Worm (Caenorhabditis elegans): ENCODE data around the gene cec-7.

cec-7 gene

ce11 chrIII:12904987-12905541, 27.7 kb upstream of the cec-7 start, which contains the start of gene cox-5A (continued):
- TF ChIP-seq lag-1 (GFP tag; IDR thresholded peaks at IDR 0.05) (peak; percentile 76; the same call in 1 of the 2 replicates), F57C9.4 (tag; optimal IDR thresholded peaks at IDR 0.05) (peak; percentile 93), attf-5 (GFP tag; optimal IDR thresholded peaks at IDR 0.05) (peak; percentile 99), T26A5.8 (tag; optimal IDR thresholded peaks at IDR 0.05) (peak; percentile 71), ceh-100 (GFP tag; IDR thresholded peaks at IDR 0.05) (peak; percentile 92), K11D2.4 (GFP tag; IDR thresholded peaks at IDR 0.05) (peak; percentile 98), C06A6.2 (GFP tag; conservative IDR thresholded peaks at IDR 0.05) (peak; percentile 97), repo-1 (tag; optimal IDR thresholded peaks at IDR 0.05) (peak; percentile 99), let-526 (GFP tag; IDR thresholded peaks at IDR 0.05) (peak; percentile 96)

- TF ChIP-seq F52B5.7 (tag; optimal IDR thresholded peaks at IDR 0.05) (no peak), snpc-1.1 (tag; optimal IDR thresholded peaks at IDR 0.05; ENCODE audit: insufficient read depth) (no peak), hlh-12 (tag; optimal IDR thresholded peaks at IDR 0.05) (no peak), F49E8.2 (tag; optimal IDR thresholded peaks at IDR 0.05; ENCODE audit: insufficient read depth) (no peak), nhr-179 (tag; optimal IDR thresholded peaks at IDR 0.05) (no peak), egl-18 (GFP tag; IDR thresholded peaks at IDR 0.05) (no peak), ccch-3 (GFP tag; optimal IDR thresholded peaks at IDR 0.05) (no peak), attf-6 (GFP tag; IDR thresholded peaks at IDR 0.05) (no peak), K11D2.4 (GFP tag; IDR thresholded peaks at IDR 0.05) (no peak), F57A8.1 (GFP tag; optimal IDR thresholded peaks at IDR 0.05) (no peak), ztf-3 (GFP tag; optimal IDR thresholded peaks at IDR 0.05) (no peak), mxl-1 (tag; optimal IDR thresholded peaks at IDR 0.05) (no peak), mcd-1 (GFP tag; IDR thresholded peaks at IDR 0.05) (no peak), sdz-38 (tag; optimal IDR thresholded peaks at IDR 0.05) (no peak), ztf-22 (GFP tag; optimal IDR thresholded peaks at IDR 0.05) (no peak)
These were observed 26.7 kb upstream of the cec-7 start for ce11 chrIII:12904052-12904451.

DNA sequence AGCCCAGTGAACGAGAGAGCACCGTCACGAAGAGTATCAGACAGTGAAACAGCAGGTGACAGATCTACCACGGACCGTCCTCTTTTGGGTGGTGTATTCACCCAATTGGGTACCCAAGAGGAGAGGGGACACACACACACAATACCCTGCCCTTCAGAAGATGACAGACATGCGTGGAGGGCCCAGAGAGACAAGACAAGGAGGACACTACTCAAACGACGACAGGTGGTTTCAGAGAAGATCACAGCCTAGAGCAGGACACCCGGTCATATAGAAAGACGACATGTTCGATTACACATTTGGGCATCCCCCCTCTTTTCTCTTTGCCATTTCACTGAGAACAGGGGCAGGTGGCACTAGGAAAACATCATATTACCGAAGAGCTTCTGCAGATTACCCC, 16.8 kb upstream of the cec-7 start:
- TF ChIP-seq ZK185.1 (tag; optimal IDR thresholded peaks at IDR 0.05; ENCODE audit: poor library complexity, severe bottlenecking) (no peak), pbrm-1 (GFP tag; IDR thresholded peaks at IDR 0.05) (no peak), dpff-1 (tag; optimal IDR thresholded peaks at IDR 0.05) (no peak), snpc-4 (GFP tag; optimal IDR thresholded peaks at IDR 0.05) (no peak), snpc-4 (tag; optimal IDR thresholded peaks at IDR 0.05) (no peak), madf-3 (GFP tag; IDR thresholded peaks at IDR 0.05) (no peak), hrde-1 (tag; optimal IDR thresholded peaks at IDR 0.05; ENCODE audit: borderline replicate concordance) (no peak), C17E4.6 (GFP tag; IDR thresholded peaks at IDR 0.05) (no peak), madf-8 (GFP tag; conservative IDR thresholded peaks at IDR 0.05) (no peak), K12H6.12 (tag; optimal IDR thresholded peaks at IDR 0.05) (no peak), hmg-20 (GFP tag; IDR thresholded peaks at IDR 0.05) (no peak), sptf-2 (GFP tag; optimal IDR thresholded peaks at IDR 0.05) (no peak), bed-1 (GFP tag; IDR thresholded peaks at IDR 0.05) (no peak), lir-1 (GFP tag; conservative IDR thresholded peaks at IDR 0.05) (no peak), egrh-3 (GFP tag; IDR thresholded peaks at IDR 0.05) (no peak), B0261.1 (tag; optimal IDR thresholded peaks at IDR 0.05) (no peak), Y79H2A.3 (GFP tag; conservative IDR thresholded peaks at IDR 0.05) (no peak)
